Worm (Caenorhabditis elegans) whole organism, L4/young adult: ENCODE measurements around the gene apa-2.

Experiments used
- dao-5 ChIP-seq: sonication (generic microtip); optimal IDR thresholded peaks from 2 replicates; lab custom pipeline; 2016; ENCODE audit warnings: missing genotype, missing genetic modification characterization, moderate library complexity, missing compliant biosample characterization
- him-1 ChIP-seq: sonication (generic microtip); optimal IDR thresholded peaks from 2 replicates; lab custom pipeline; 2016; ENCODE audit warnings: missing genotype, missing genetic modification reagents, missing genetic modification characterization, missing compliant biosample characterization

ce11 chrX:9296591-9296990 lies 41.9 kb upstream of the apa-2 start, which contains the start of gene gly-13:
- TF ChIP-seq dao-5 (tag; lab: Kevin White, UChicago) (no peak), him-1 (tag; lab: Kevin White, UChicago) (no peak)
